Fruit fly (Drosophila melanogaster) whole organism, prepupa: ENCODE results near the gene mdlc.

Experiments used
- CG9139 ChIP-seq: fragments of 200-800 bp; sonication (Bioruptor generic); optimal IDR thresholded peaks from 3 replicates; lab custom pipeline; 2017; ENCODE audit warnings: missing biosample characterization, mild to moderate bottlenecking, missing genetic modification characterization
- Ets96B ChIP-seq: fragments of 200-800 bp; optimal IDR thresholded peaks from 2 replicates; lab custom pipeline; 2019; ENCODE audit warnings: missing biosample characterization, mild to moderate bottlenecking, missing genetic modification characterization, moderate library complexity
- OdsH ChIP-seq: fragments of 200-800 bp; sonication (Bioruptor generic); optimal IDR thresholded peaks from 3 replicates; lab custom pipeline; 2016; ENCODE audit warnings: missing biosample characterization, missing genetic modification characterization
- Sox102F ChIP-seq: fragments of 200-800 bp; sonication (Bioruptor generic); optimal IDR thresholded peaks from 2 replicates; lab custom pipeline; 2016; ENCODE audit warnings: missing biosample characterization, mild to moderate bottlenecking, missing genetic modification characterization
- spab ChIP-seq: fragments of 200-800 bp; sonication (Bioruptor generic); optimal IDR thresholded peaks from 2 replicates; lab custom pipeline; 2017; ENCODE audit warnings: missing biosample characterization, mild to moderate bottlenecking, missing genetic modification characterization, missing genetic modification reagents
- topi ChIP-seq: fragments of 200-800 bp; sonication (Bioruptor generic); optimal IDR thresholded peaks from 3 replicates; lab custom pipeline; 2016; ENCODE audit warnings: missing biosample characterization, missing genetic modification characterization

dm6 chr3R:20035887-20036286 is 21.7 kb upstream of the mdlc start, which contains the start of gene Regnase-1:
- TF ChIP-seq spab (peak; percentile 64), OdsH (GFP tag; lab: Kevin White, UChicago) (peak; percentile 83), Ets96B (no peak), Sox102F (GFP tag; lab: Kevin White, UChicago) (no peak), CG9139 (GFP tag; lab: Kevin White, UChicago) (peak; percentile 87), topi (GFP tag; lab: Kevin White, UChicago) (peak; percentile 83)
